Worm (Caenorhabditis elegans) whole organism, L4 larva: ENCODE data around the gene pgm-3.
"Not testable (repeated sequence)": the region's sequence is repeated elsewhere in the genome, so short reads cannot be mapped to it uniquely, and the experiment has no call there.

Experiments used
- F44E2.7 ChIP-seq: fragments of 200-800 bp; sonication (Bioruptor generic); IDR thresholded peaks from 2 replicates; pipeline ENCODE4 v2.1.2; 2022; ENCODE audit warnings: missing genetic modification characterization, missing compliant biosample characterization
- F49E8.2 ChIP-seq: sonication (generic microtip); optimal IDR thresholded peaks from 2 replicates; lab custom pipeline; 2016; ENCODE audit warnings: missing compliant biosample characterization, mild to moderate bottlenecking, missing genetic modification characterization, borderline replicate concordance
- T20F7.1 ChIP-seq: fragments of 200-800 bp; sonication (Bioruptor generic); optimal IDR thresholded peaks from 2 replicates; lab custom pipeline; 2018; ENCODE audit warnings: mild to moderate bottlenecking, missing genetic modification characterization, missing compliant biosample characterization
- T26A8.4 ChIP-seq: fragments of 200-800 bp; sonication (Bioruptor generic); IDR thresholded peaks from 2 replicates; pipeline ENCODE4 v1.3.6; 2022; ENCODE audit warnings: missing genetic modification characterization, missing compliant biosample characterization
- Y48G9A.11 ChIP-seq: fragments of 200-800 bp; sonication (Bioruptor generic); IDR thresholded peaks from 2 replicates; pipeline ENCODE4 v1.3.6; 2022; ENCODE audit warnings: missing genetic modification reagents, missing genetic modification characterization, missing compliant biosample characterization
- Y5F2A.4 ChIP-seq: fragments of 200-800 bp; sonication (Bioruptor generic); optimal IDR thresholded peaks from 2 replicates; lab custom pipeline; 2018; ENCODE audit warnings: mild to moderate bottlenecking, missing genetic modification characterization, missing compliant biosample characterization
- aha-1 ChIP-seq: fragments of 150-350 bp; peaks from one replicate; lab custom pipeline; 2014; ENCODE audit warnings: missing biosample characterization, missing genetic modification characterization
- attf-4 ChIP-seq: sonication (generic microtip); optimal IDR thresholded peaks from 3 replicates; lab custom pipeline; 2017; ENCODE audit warnings: missing biosample characterization, missing genetic modification characterization
- ceh-28 ChIP-seq: fragments of 150-350 bp; optimal IDR thresholded peaks from 2 replicates; lab custom pipeline; 2014; ENCODE audit warnings: missing biosample characterization, missing genetic modification reagents, missing genetic modification characterization
- ces-1 ChIP-seq: fragments of 150-350 bp; sonication (generic microtip); optimal IDR thresholded peaks from 4 replicates; lab custom pipeline; 2014; ENCODE audit warnings: missing biosample characterization, missing genetic modification reagents, missing genetic modification characterization
- cey-2 ChIP-seq: sonication (generic microtip); optimal IDR thresholded peaks from 3 replicates; lab custom pipeline; 2017; ENCODE audit warnings: missing genetic modification characterization, mild to moderate bottlenecking, missing compliant biosample characterization, antibody characterized with exemption, borderline replicate concordance; ENCODE audit not compliant: insufficient read depth
- daf-19 ChIP-seq: fragments of 200-800 bp; sonication (Bioruptor generic); conservative IDR thresholded peaks from 2 replicates; pipeline ENCODE4 v1.3.6; 2022; ENCODE audit warnings: missing genetic modification characterization, missing compliant biosample characterization
- dmd-6 ChIP-seq: fragments of 200-800 bp; sonication (Bioruptor generic); IDR thresholded peaks from 2 replicates; pipeline ENCODE4 v1.3.6; 2022; ENCODE audit warnings: missing genetic modification reagents, missing genetic modification characterization, missing compliant biosample characterization
- dpl-1 ChIP-seq: fragments of 150-350 bp; optimal IDR thresholded peaks from 2 replicates; lab custom pipeline; 2014; ENCODE audit warnings: missing biosample characterization, missing genetic modification reagents, missing genetic modification characterization
- dve-1 ChIP-seq: sonication (generic microtip); optimal IDR thresholded peaks from 2 replicates; lab custom pipeline; 2017; ENCODE audit warnings: antibody characterized with exemption, mild to moderate bottlenecking, missing genetic modification characterization, missing compliant biosample characterization; ENCODE audit not compliant: insufficient read depth
- hif-1 ChIP-seq, 2 experiments: sonication (generic microtip); optimal IDR thresholded peaks; 2 replicates each; lab custom pipeline; 2016 to 2017; ENCODE audit warnings: missing compliant biosample characterization in 2 of 2, missing genetic modification characterization in 2 of 2, missing genetic modification reagents in 2 of 2, missing genotype in 2 of 2, mild to moderate bottlenecking in 1 of 2
- hmg-1.1 ChIP-seq: fragments of 200-800 bp; sonication (Bioruptor generic); IDR thresholded peaks from 2 replicates; pipeline ENCODE4 v1.3.6; 2022; ENCODE audit warnings: missing genetic modification reagents, missing genetic modification characterization, missing compliant biosample characterization
- lin-13 ChIP-seq: fragments of 150-350 bp; optimal IDR thresholded peaks from 2 replicates; lab custom pipeline; 2014; ENCODE audit warnings: missing biosample characterization, missing genetic modification reagents, missing genetic modification characterization
- lin-15B ChIP-seq: fragments of 150-350 bp; sonication (generic microtip); optimal IDR thresholded peaks from 3 replicates; lab custom pipeline; 2014; ENCODE audit warnings: missing biosample characterization, missing genetic modification characterization
- lin-39 ChIP-seq: fragments of 150-350 bp; optimal IDR thresholded peaks from 2 replicates; lab custom pipeline; 2014; ENCODE audit warnings: missing biosample characterization, missing genetic modification reagents, missing genetic modification characterization
- lsy-2 ChIP-seq, 2 experiments: fragments of 150-350 bp in 1 of 2; sonication (generic microtip) in 1 of 2; optimal IDR thresholded peaks; 2 replicates each; lab custom pipeline; 2014 to 2017; ENCODE audit warnings: missing biosample characterization in 2 of 2, missing genetic modification characterization in 2 of 2
- madf-9 ChIP-seq: fragments of 200-800 bp; sonication (Bioruptor generic); conservative IDR thresholded peaks from 2 replicates; pipeline ENCODE4 v1.3.6; 2022; ENCODE audit warnings: missing genetic modification reagents, missing genetic modification characterization, missing compliant biosample characterization
- mdl-1 ChIP-seq, 2 experiments: fragments of 150-350 bp in 1 of 2; sonication (generic microtip) in 1 of 2; optimal IDR thresholded peaks; 2 replicates each; lab custom pipeline; 2014 to 2017; ENCODE audit warnings: missing biosample characterization in 2 of 2, missing genetic modification characterization in 2 of 2
- mdt-29 ChIP-seq: fragments of 200-800 bp; sonication (Bioruptor generic); IDR thresholded peaks from 2 replicates; pipeline ENCODE4 v1.3.6; 2022; ENCODE audit warnings: missing genetic modification reagents, missing genetic modification characterization, missing compliant biosample characterization
- mes-2 ChIP-seq: sonication (generic microtip); optimal IDR thresholded peaks from 2 replicates; lab custom pipeline; 2016; ENCODE audit warnings: missing genotype, mild to moderate bottlenecking, missing genetic modification characterization, missing compliant biosample characterization; ENCODE audit not compliant: poor library complexity, severe bottlenecking
- mxl-2 ChIP-seq: fragments of 200-800 bp; sonication (Bioruptor generic); conservative IDR thresholded peaks from 2 replicates; pipeline ENCODE4 v1.3.6; 2022; ENCODE audit warnings: missing genetic modification reagents, missing genetic modification characterization, missing compliant biosample characterization
- nhr-10 ChIP-seq: fragments of 150-350 bp; optimal IDR thresholded peaks from 2 replicates; lab custom pipeline; 2014; ENCODE audit warnings: missing biosample characterization, missing genetic modification characterization
- nhr-11 ChIP-seq: fragments of 150-350 bp; optimal IDR thresholded peaks from 2 replicates; lab custom pipeline; 2014; ENCODE audit warnings: missing biosample characterization, missing genetic modification characterization
- pha-4 ChIP-seq, 2 experiments: fragments of 150-350 bp in 1 of 2; fragments of 200-800 bp in 1 of 2; sonication (Bioruptor generic) in 1 of 2; IDR thresholded peaks in 1 of 2; optimal IDR thresholded peaks in 1 of 2; 2 replicates each; pipeline versions ENCODE4 v1.3.6 to Lab custom; 2014 to 2022; ENCODE audit warnings: missing genetic modification characterization in 2 of 2, missing genetic modification reagents in 2 of 2, missing biosample characterization in 1 of 2, missing compliant biosample characterization in 1 of 2
- sdz-12 ChIP-seq: fragments of 200-800 bp; sonication (Bioruptor generic); optimal IDR thresholded peaks from 2 replicates; lab custom pipeline; 2018; ENCODE audit warnings: mild to moderate bottlenecking, missing genetic modification characterization, missing compliant biosample characterization
- skn-1 ChIP-seq: fragments of 150-350 bp; optimal IDR thresholded peaks from 2 replicates; lab custom pipeline; 2014; ENCODE audit warnings: missing biosample characterization, missing genetic modification characterization
- spr-1 ChIP-seq: sonication (generic microtip); optimal IDR thresholded peaks from 2 replicates; lab custom pipeline; 2016; ENCODE audit warnings: mild to moderate bottlenecking, missing genetic modification characterization, missing compliant biosample characterization
- unc-39 ChIP-seq: sonication (generic microtip); optimal IDR thresholded peaks from 2 replicates; lab custom pipeline; 2017; ENCODE audit warnings: missing biosample characterization, missing genetic modification characterization
- unc-62 ChIP-seq, 3 experiments: fragments of 150-350 bp in 1 of 3; sonication (generic microtip); optimal IDR thresholded peaks in 2 of 3; peaks in 1 of 3; 1 replicate in 1 of 3; 2 replicates in 2 of 3; lab custom pipeline; 2014 to 2017; ENCODE audit warnings: missing biosample characterization in 3 of 3, missing genetic modification characterization in 3 of 3, missing genetic modification reagents in 3 of 3, missing genotype in 1 of 3
- zag-1 ChIP-seq: fragments of 150-350 bp; optimal IDR thresholded peaks from 2 replicates; lab custom pipeline; 2014; ENCODE audit warnings: missing biosample characterization, missing genetic modification characterization
- zfp-2 ChIP-seq: sonication (generic microtip); optimal IDR thresholded peaks from 2 replicates; lab custom pipeline; 2016; ENCODE audit warnings: mild to moderate bottlenecking, missing genetic modification characterization, missing compliant biosample characterization

pgm-3 gene

ce11 chrIV:8691486-8691885 lies 34.0 kb upstream of the pgm-3 start, which contains the start of the genes hst-1 and ints-6:
TSS of gene hst-1 (minus strand) at chrIV:8691513.
TSS of gene ints-6 (plus strand) at chrIV:8691745.
- TF ChIP-seq zfp-2 (tag; lab: Kevin White, UChicago) (no peak), mdl-1 (tag; optimal IDR thresholded peaks at IDR 0.05; lab: Kevin White, UChicago) (no peak), dpl-1 (GFP tag; lab: Kevin White, UChicago) (peak; percentile 58), ces-1 (GFP tag; lab: Kevin White, UChicago) (no peak), skn-1 (tag; lab: Kevin White, UChicago) (no peak), Y5F2A.4 (no peak), hmg-1.1 (GFP tag; lab: Robert Waterston, UW) (no peak), T20F7.1 (GFP tag; lab: Kevin White, UChicago) (peak; percentile 59), F49E8.2 (no peak), mxl-2 (GFP tag; lab: Robert Waterston, UW) (no peak), mes-2 (tag; lab: Kevin White, UChicago) (no peak), hif-1 (tag; optimal IDR thresholded peaks at IDR 0.05; lab: Kevin White, UChicago) (no peak), lsy-2 (tag; optimal IDR thresholded peaks at IDR 0.05; lab: Kevin White, UChicago) (peak in 1 of 2 experiments; percentile 28), T26A8.4 (GFP tag; lab: Robert Waterston, UW) (no peak), unc-39 (tag; lab: Kevin White, UChicago) (no peak)
- TF ChIP-seq, all 104 proteins: peak for 3

ce11 chrIV:8697436-8697835 lies 28.1 kb upstream of the pgm-3 start, which contains the start of gene ttll-11:
TSS of gene ttll-11 (plus strand) at chrIV:8697736.
- TF ChIP-seq unc-62 (GFP tag; optimal IDR thresholded peaks at IDR 0.05 in 1 of 2; lab: Kevin White, UChicago) (peak in 1 of 2 experiments; percentile 21), unc-62 (tag; optimal IDR thresholded peaks at IDR 0.05; lab: Kevin White, UChicago) (no peak), nhr-11 (tag; lab: Kevin White, UChicago) (peak; percentile 15), sdz-12 (GFP tag; lab: Kevin White, UChicago) (no peak)

ce11 chrIV:8705504-8705903 lies 20.0 kb upstream of the pgm-3 start, which contains the start of gene H23L24.4:
TSS of gene H23L24.4 (minus strand) at chrIV:8705604.
- no peak for TF ChIP-seq lin-39
- no peak for TF ChIP-seq lin-15B (tag; lab: Kevin White, UChicago)
- TF ChIP-seq Y48G9A.11 (GFP tag; lab: Robert Waterston, UW): no peak
- TF ChIP-seq aha-1 (tag; lab: Kevin White, UChicago): peak; percentile 72
- TF ChIP-seq attf-4 (tag; lab: Kevin White, UChicago): no peak
- no peak for TF ChIP-seq lin-13 (GFP tag; lab: Kevin White, UChicago)
- TF ChIP-seq dve-1 (tag; lab: Kevin White, UChicago): no peak
- TF ChIP-seq cey-2 (tag; lab: Kevin White, UChicago): no peak

ce11 chrIV:8708046-8708445 lies 17.5 kb upstream of the pgm-3 start:
- TF ChIP-seq lin-39: no peak
- TF ChIP-seq unc-62 (GFP tag; optimal IDR thresholded peaks at IDR 0.05 in 1 of 2; lab: Kevin White, UChicago): peak in 1 of 2 experiments; percentile 93
- TF ChIP-seq unc-62 (tag; optimal IDR thresholded peaks at IDR 0.05; lab: Kevin White, UChicago): no peak

ce11 chrIV:8715032-8715431 lies 10.5 kb upstream of the pgm-3 start, which contains the start of the genes parg-2 and ipla-5:
TSS of gene parg-2 (minus strand) at chrIV:8715132.
TSS of gene ipla-5 (plus strand) at chrIV:8715247.
- TF ChIP-seq hif-1 (tag; optimal IDR thresholded peaks at IDR 0.05; lab: Kevin White, UChicago); madf-9 (GFP tag; lab: Robert Waterston, UW); mdl-1 (tag; optimal IDR thresholded peaks at IDR 0.05; lab: Kevin White, UChicago): not testable (repeated sequence)

- no peak for TF ChIP-seq pha-4 (GFP tag; IDR thresholded peaks at IDR 0.05; lab: Robert Waterston, UW)
- no peak for TF ChIP-seq pha-4 (tag; optimal IDR thresholded peaks at IDR 0.05; lab: Kevin White, UChicago)
- no peak for TF ChIP-seq spr-1
- no peak for TF ChIP-seq nhr-10
- TF ChIP-seq daf-19 (GFP tag; lab: Robert Waterston, UW): no peak
- TF ChIP-seq F44E2.7 (GFP tag; lab: Robert Waterston, UW): no peak
- no peak for TF ChIP-seq dpl-1 (GFP tag; lab: Kevin White, UChicago)
- TF ChIP-seq dmd-6 (GFP tag; lab: Robert Waterston, UW): no peak
- TF ChIP-seq zfp-2 (tag; lab: Kevin White, UChicago): no peak
- TF ChIP-seq mdt-29 (GFP tag; lab: Robert Waterston, UW): no peak
- TF ChIP-seq zag-1 (tag; lab: Kevin White, UChicago): no peak
- TF ChIP-seq ceh-28 (tag; lab: Kevin White, UChicago): no peak
- TF ChIP-seq, all 104 proteins: peak for 0
These were observed 7.4 kb upstream of the pgm-3 start, which contains the start of gene H23L24.1 for ce11 chrIV:8718153-8718552. TSS of gene H23L24.1 (plus strand) at chrIV:8718453.
